Fruit fly (Drosophila melanogaster): ENCODE data around the gene CG8159.

CG8159 gene

DNA sequence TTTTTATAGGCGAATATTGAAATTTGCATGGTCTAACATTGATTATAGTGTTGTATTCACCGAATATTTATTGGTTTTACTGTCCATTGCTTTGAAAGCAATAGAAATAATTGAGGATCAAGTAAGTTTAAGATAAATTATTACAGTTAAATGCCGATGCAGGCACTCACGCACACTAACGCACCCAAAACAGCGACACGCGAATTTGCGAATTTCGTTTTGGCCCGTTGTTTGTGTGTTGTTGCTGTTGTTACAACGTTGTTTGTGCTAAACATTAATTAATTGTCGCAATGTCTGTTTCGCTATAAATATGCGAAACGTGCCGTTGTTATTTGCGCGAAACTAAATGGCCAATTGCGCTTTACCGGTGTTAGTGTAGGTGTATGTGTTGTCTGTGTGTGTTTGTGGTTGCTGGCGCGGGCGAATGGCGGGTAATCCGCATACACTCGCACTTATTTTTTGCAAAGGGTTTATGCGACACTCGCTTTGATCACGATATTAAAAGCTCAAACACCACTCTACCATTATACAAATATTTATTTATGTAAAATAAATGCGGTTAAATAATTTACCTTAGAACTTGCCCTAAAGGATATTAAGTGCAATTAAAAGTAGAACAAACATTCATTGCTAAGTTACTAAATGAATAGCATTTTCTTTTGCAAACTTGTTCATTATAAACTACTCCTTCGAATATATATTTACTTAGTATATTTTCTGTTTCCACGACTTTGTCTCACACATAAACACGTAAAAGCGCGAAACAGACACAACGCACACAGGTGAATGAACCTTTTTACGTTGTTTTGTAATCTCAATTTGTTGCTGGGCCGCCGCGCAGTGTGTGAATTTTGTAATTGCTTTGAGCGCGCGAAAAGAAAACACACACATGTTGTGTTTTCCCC, 21.5 kb downstream of the CG8159 start (continued):
- TF ChIP-seq salr (GFP tag; optimal IDR thresholded peaks at IDR 0.05) (peak; percentile 1 to 80), CG3919 (GFP tag; optimal IDR thresholded peaks at IDR 0.05) (peak; percentile 75), Eip78C (GFP tag) (peak; percentile 96), Hr39 (GFP tag; optimal IDR thresholded peaks at IDR 0.05) (peak; percentile 74), CG15336 (GFP tag; IDR thresholded peaks at IDR 0.05) (peak; percentile 88), CG1621 (tag; optimal IDR thresholded peaks at IDR 0.05) (no peak), CG9139 (GFP tag; optimal IDR thresholded peaks at IDR 0.05) (peak; percentile 35), CG31627 (GFP tag; optimal IDR thresholded peaks at IDR 0.05) (peak; percentile 79), CG6854 (GFP tag; optimal IDR thresholded peaks at IDR 0.05) (peak; percentile 33), CG11902 (GFP tag; optimal IDR thresholded peaks at IDR 0.05) (peak; percentile 52), dac (GFP tag; optimal IDR thresholded peaks at IDR 0.05) (peak; percentile 73)

DNA sequence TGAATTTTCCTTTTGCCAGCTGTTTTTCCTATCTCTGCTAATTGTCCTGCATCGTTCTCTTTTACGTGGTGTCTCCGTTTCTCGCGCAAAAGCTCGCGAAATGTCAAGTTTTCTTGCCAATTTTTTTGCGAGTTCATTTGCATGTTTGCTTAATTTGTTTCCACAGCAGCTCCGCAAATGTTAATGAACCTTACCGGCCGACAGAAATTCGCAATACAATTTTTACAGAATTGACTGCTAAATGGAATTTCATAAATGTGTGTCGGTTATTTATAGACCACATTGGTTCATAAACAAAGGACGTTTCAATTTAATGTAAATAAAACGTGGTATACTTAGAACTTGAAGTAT, 22.1 kb downstream of the CG8159 start:
- no peak for TF ChIP-seq Met (GFP tag; optimal IDR thresholded peaks at IDR 0.05)

DNA sequence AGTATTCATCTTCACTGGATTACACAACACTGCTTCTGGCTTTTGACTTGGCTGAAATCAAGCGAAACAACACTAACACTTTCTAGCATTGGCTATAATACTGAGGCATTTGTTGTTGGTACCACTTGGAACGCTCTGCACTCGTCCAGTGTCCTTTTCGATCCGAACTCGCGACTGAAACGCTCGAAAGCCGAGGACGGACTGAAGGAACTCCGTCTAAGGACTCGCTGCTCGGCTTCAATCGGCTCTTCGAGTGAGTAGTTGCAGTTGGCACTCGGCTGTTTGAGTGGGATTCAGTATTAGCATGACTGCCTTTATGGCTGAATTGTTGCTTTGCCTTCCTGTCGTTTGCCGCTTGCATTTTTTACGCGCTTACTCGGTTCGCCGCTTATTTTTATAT, 41.3 kb downstream of the CG8159 start, which contains the start of the genes CG34135 and CG11768:
CG34135 (minus strand) TSS at position 194 of the 400 bp plus-strand sequence.
CG11768 (minus strand) TSS at position 203 of the 400 bp plus-strand sequence.
- no peak for TF ChIP-seq CG4318 (GFP tag; optimal IDR thresholded peaks at IDR 0.05)
- TF ChIP-seq achi (GFP tag; optimal IDR thresholded peaks at IDR 0.05): no peak
- TF ChIP-seq dac (GFP tag; optimal IDR thresholded peaks at IDR 0.05): no peak
- no peak for TF ChIP-seq CG15336 (GFP tag; IDR thresholded peaks at IDR 0.05)
- no peak for TF ChIP-seq CG10631 (GFP tag; optimal IDR thresholded peaks at IDR 0.05)
- TF ChIP-seq CG1621 (tag; optimal IDR thresholded peaks at IDR 0.05): no peak
- no peak for TF ChIP-seq CG32006 (GFP tag; optimal IDR thresholded peaks at IDR 0.05)
- TF ChIP-seq CG6808 (GFP tag; optimal IDR thresholded peaks at IDR 0.05): no peak
- TF ChIP-seq CG6854 (GFP tag; optimal IDR thresholded peaks at IDR 0.05): no peak
- no peak for TF ChIP-seq vri (GFP tag; optimal IDR thresholded peaks at IDR 0.05)
- no peak for TF ChIP-seq Met (GFP tag; optimal IDR thresholded peaks at IDR 0.05)
- TF ChIP-seq fd59A (GFP tag; optimal IDR thresholded peaks at IDR 0.05): no peak
- no peak for TF ChIP-seq eg (GFP tag; IDR thresholded peaks at IDR 0.05)

DNA sequence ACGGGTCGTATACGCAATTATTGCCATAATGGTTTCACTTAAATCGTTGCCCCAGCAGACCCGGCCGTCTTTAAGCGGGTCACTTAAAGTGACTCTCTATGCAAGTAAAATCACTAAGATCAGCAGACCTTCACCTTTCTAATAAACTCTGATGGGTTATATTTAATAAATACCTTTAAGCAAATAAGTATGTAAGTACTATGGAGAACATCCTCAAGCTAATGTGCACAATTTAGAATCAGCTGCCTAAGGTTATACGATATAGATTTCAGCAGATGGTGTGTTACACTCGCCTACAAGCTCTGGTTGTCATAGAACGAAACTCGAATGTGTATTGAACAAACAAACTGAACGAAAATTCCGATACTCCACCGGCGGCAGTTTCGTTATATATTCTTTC, 42.4 kb downstream of the CG8159 start, which contains the start of gene CG8236:
CG8236 (plus strand) TSS at position 301 of the 400 bp plus-strand sequence.
- TF ChIP-seq CG11762 (GFP tag; optimal IDR thresholded peaks at IDR 0.05; ENCODE audit: insufficient read depth) (no peak), svp (GFP tag) (no peak), CG6792 (GFP tag; optimal IDR thresholded peaks at IDR 0.05) (no peak), Gug (GFP tag; IDR thresholded peaks at IDR 0.05) (no peak), CG16779 (tag; optimal IDR thresholded peaks at IDR 0.05) (no peak), CG7368 (GFP tag; optimal IDR thresholded peaks at IDR 0.05) (no peak), Hr4 (GFP tag; optimal IDR thresholded peaks at IDR 0.05) (no peak), CG32006 (GFP tag; optimal IDR thresholded peaks at IDR 0.05) (no peak), fkh (GFP tag; optimal IDR thresholded peaks at IDR 0.05) (no peak), CG11902 (GFP tag; optimal IDR thresholded peaks at IDR 0.05) (no peak), Eip75B (GFP tag; optimal IDR thresholded peaks at IDR 0.05) (no peak)

DNA sequence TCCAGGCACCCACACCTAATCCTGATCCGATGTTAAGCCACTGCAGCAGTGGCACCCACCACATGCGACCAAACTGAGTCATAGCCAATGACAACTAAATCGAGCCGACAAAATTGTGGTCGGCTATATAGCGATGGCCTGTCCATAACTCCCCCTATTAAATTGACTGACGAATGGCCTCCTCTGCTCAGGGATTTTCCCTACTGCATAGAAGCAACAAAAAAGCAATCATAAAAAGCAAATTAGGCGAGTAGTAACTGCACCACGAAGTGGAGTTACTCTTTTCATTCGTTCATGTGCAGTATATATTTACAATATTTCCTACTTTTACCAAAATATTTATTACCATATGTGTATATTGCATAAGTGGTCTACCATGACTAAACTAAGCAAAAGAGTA, 45.9 kb downstream of the CG8159 start, which contains the start of gene CG13318:
CG13318 (minus strand) TSS at position 101 of the 400 bp plus-strand sequence.
- TF ChIP-seq net (GFP tag; optimal IDR thresholded peaks at IDR 0.05): no peak
- no peak for TF ChIP-seq Hr39 (GFP tag; optimal IDR thresholded peaks at IDR 0.05)
- TF ChIP-seq CG34406 (GFP tag; optimal IDR thresholded peaks at IDR 0.05): no peak
